Worm (Caenorhabditis elegans) whole organism, young adult: ENCODE data around the gene glb-4.

ENCODE experiments used
- B0019.2 ChIP-seq: fragments of 200-800 bp; sonication (Bioruptor generic); conservative IDR thresholded peaks from 2 replicates; pipeline ENCODE4 v1.3.6; 2022; ENCODE audit warnings: missing genetic modification reagents, missing genetic modification characterization, missing compliant biosample characterization
- B0035.1 ChIP-seq: sonication (generic microtip); optimal IDR thresholded peaks from 2 replicates; lab custom pipeline; 2016; ENCODE audit warnings: missing genetic modification characterization, mild to moderate bottlenecking, missing compliant biosample characterization, missing genotype, missing genetic modification reagents
- F10E7.11 ChIP-seq: sonication (generic microtip); optimal IDR thresholded peaks from 2 replicates; lab custom pipeline; 2017; ENCODE audit warnings: mild to moderate bottlenecking, missing genetic modification characterization, moderate library complexity, missing compliant biosample characterization
- F57C9.4 ChIP-seq: sonication (generic microtip); optimal IDR thresholded peaks from 2 replicates; lab custom pipeline; 2017; ENCODE audit warnings: mild to moderate bottlenecking, missing genetic modification characterization, missing compliant biosample characterization
- T07F8.4 ChIP-seq: sonication (generic microtip); optimal IDR thresholded peaks from 2 replicates; lab custom pipeline; 2016; ENCODE audit warnings: mild to moderate bottlenecking, missing genetic modification characterization, moderate library complexity, missing compliant biosample characterization
- Y53G8AR.9 ChIP-seq: fragments of 200-800 bp; sonication (Bioruptor generic); conservative IDR thresholded peaks from 2 replicates; pipeline ENCODE4 v1.3.6; 2022; ENCODE audit warnings: missing genetic modification reagents, missing genetic modification characterization, missing compliant biosample characterization
- Y67H2A.10 ChIP-seq: fragments of 200-800 bp; sonication (Bioruptor generic); conservative IDR thresholded peaks from 2 replicates; pipeline ENCODE4 v1.3.6; 2022; ENCODE audit warnings: missing genetic modification reagents, missing genetic modification characterization, missing compliant biosample characterization
- Y79H2A.3 ChIP-seq: fragments of 200-800 bp; sonication (Bioruptor generic); conservative IDR thresholded peaks from 2 replicates; pipeline ENCODE4 v1.3.6; 2022; ENCODE audit warnings: missing genetic modification reagents, missing genetic modification characterization, missing compliant biosample characterization
- Y95B8A.8 ChIP-seq: fragments of 200-800 bp; sonication (Bioruptor generic); IDR thresholded peaks from 2 replicates; pipeline ENCODE4 v1.3.6; 2022; ENCODE audit warnings: missing genetic modification reagents, missing genetic modification characterization, missing compliant biosample characterization
- akir-1 ChIP-seq: fragments of 200-800 bp; sonication (Bioruptor generic); optimal IDR thresholded peaks from 2 replicates; lab custom pipeline; 2018; ENCODE audit warnings: mild to moderate bottlenecking, missing genetic modification characterization, moderate library complexity, missing compliant biosample characterization
- ama-1 ChIP-seq, 3 experiments: fragments of 150-350 bp in 1 of 3; sonication (generic microtip) in 2 of 3; optimal IDR thresholded peaks; 2 replicates each; lab custom pipeline; 2014 to 2018; ENCODE audit warnings: missing biosample characterization in 2 of 3, missing genetic modification characterization in 2 of 3, missing genetic modification reagents in 2 of 3
- aptf-2 ChIP-seq: fragments of 200-800 bp; sonication (Bioruptor generic); conservative IDR thresholded peaks from 2 replicates; pipeline ENCODE4 v1.3.6; 2022; ENCODE audit warnings: missing genetic modification reagents, missing genetic modification characterization, missing compliant biosample characterization
- aptf-3 ChIP-seq: fragments of 200-800 bp; sonication (Bioruptor generic); IDR thresholded peaks from 2 replicates; pipeline ENCODE4 v1.3.6; 2022; ENCODE audit warnings: missing genetic modification characterization, missing compliant biosample characterization
- atf-7 ChIP-seq: sonication (generic microtip); optimal IDR thresholded peaks from 2 replicates; lab custom pipeline; 2017; ENCODE audit warnings: mild to moderate bottlenecking, missing genetic modification characterization, missing compliant biosample characterization
- athp-1 ChIP-seq: sonication (generic microtip); optimal IDR thresholded peaks from 2 replicates; lab custom pipeline; 2017; ENCODE audit warnings: mild to moderate bottlenecking, missing genetic modification characterization, missing compliant biosample characterization
- attf-5 ChIP-seq: fragments of 200-800 bp; sonication (Bioruptor generic); optimal IDR thresholded peaks from 2 replicates; lab custom pipeline; 2018; ENCODE audit warnings: mild to moderate bottlenecking, missing genetic modification characterization, missing compliant biosample characterization
- ccch-3 ChIP-seq: fragments of 200-800 bp; sonication (Bioruptor generic); optimal IDR thresholded peaks from 2 replicates; lab custom pipeline; 2018; ENCODE audit warnings: mild to moderate bottlenecking, missing genetic modification characterization, missing compliant biosample characterization
- cebp-1 ChIP-seq, 2 experiments: fragments of 200-800 bp in 1 of 2; sonication (Bioruptor generic) in 1 of 2; sonication (generic microtip) in 1 of 2; IDR thresholded peaks in 1 of 2; optimal IDR thresholded peaks in 1 of 2; 2 replicates each; pipeline versions ENCODE4 v1.3.6 to Lab custom; 2017 to 2022; ENCODE audit warnings: missing compliant biosample characterization in 2 of 2, missing genetic modification characterization in 2 of 2, mild to moderate bottlenecking in 1 of 2, missing genetic modification reagents in 1 of 2, moderate library complexity in 1 of 2
- ceh-58 ChIP-seq: fragments of 200-800 bp; sonication (Bioruptor generic); IDR thresholded peaks from 2 replicates; pipeline ENCODE4 v1.3.6; 2022; ENCODE audit warnings: missing genetic modification characterization, missing compliant biosample characterization
- ceh-91 ChIP-seq: fragments of 200-800 bp; sonication (Bioruptor generic); IDR thresholded peaks from 2 replicates; pipeline ENCODE4 v1.3.6; 2022; ENCODE audit warnings: missing genetic modification reagents, missing genetic modification characterization, missing compliant biosample characterization
- die-1 ChIP-seq: sonication (generic microtip); optimal IDR thresholded peaks from 2 replicates; lab custom pipeline; 2016; ENCODE audit warnings: missing genotype, mild to moderate bottlenecking, missing genetic modification characterization, missing compliant biosample characterization
- efl-1 ChIP-seq: fragments of 150-350 bp; optimal IDR thresholded peaks from 2 replicates; lab custom pipeline; 2014; ENCODE audit warnings: missing biosample characterization, missing genetic modification reagents, missing genetic modification characterization
- egl-18 ChIP-seq: fragments of 200-800 bp; sonication (Bioruptor generic); IDR thresholded peaks from 2 replicates; pipeline ENCODE4 v1.3.6; 2022; ENCODE audit warnings: missing genetic modification reagents, missing genetic modification characterization, missing compliant biosample characterization
- egl-44 ChIP-seq: fragments of 200-800 bp; sonication (Bioruptor generic); IDR thresholded peaks from 2 replicates; pipeline ENCODE4 v1.3.6; 2022; ENCODE audit warnings: missing genetic modification reagents, missing genetic modification characterization, missing compliant biosample characterization
- egrh-3 ChIP-seq: fragments of 200-800 bp; sonication (Bioruptor generic); IDR thresholded peaks from 2 replicates; pipeline ENCODE4 v1.3.6; 2022; ENCODE audit warnings: missing genetic modification reagents, missing genetic modification characterization, missing compliant biosample characterization
- ekl-4 ChIP-seq: fragments of 200-800 bp; sonication (Bioruptor generic); IDR thresholded peaks from 2 replicates; pipeline ENCODE4 v1.3.6; 2022; ENCODE audit warnings: missing genetic modification reagents, missing genetic modification characterization, missing compliant biosample characterization
- hsf-1 ChIP-seq: fragments of 200-800 bp; sonication (Bioruptor generic); IDR thresholded peaks from 2 replicates; pipeline ENCODE4 v1.3.6; 2022; ENCODE audit warnings: missing genetic modification reagents, missing genetic modification characterization, missing compliant biosample characterization
- lag-1 ChIP-seq: fragments of 200-800 bp; sonication (Bioruptor generic); IDR thresholded peaks from 2 replicates; pipeline ENCODE4 v1.3.6; 2022; ENCODE audit warnings: missing genetic modification reagents, missing genetic modification characterization, missing compliant biosample characterization
- let-526 ChIP-seq: fragments of 200-800 bp; sonication (Bioruptor generic); IDR thresholded peaks from 2 replicates; pipeline ENCODE4 v1.3.6; 2022; ENCODE audit warnings: missing genetic modification reagents, missing genetic modification characterization, missing compliant biosample characterization
- lin-40 ChIP-seq: sonication (generic microtip); optimal IDR thresholded peaks from 2 replicates; lab custom pipeline; 2016; ENCODE audit warnings: missing genetic modification characterization, mild to moderate bottlenecking, missing compliant biosample characterization, missing genotype, missing genetic modification reagents
- lir-1 ChIP-seq: fragments of 200-800 bp; sonication (Bioruptor generic); conservative IDR thresholded peaks from 2 replicates; pipeline ENCODE4 v1.3.6; 2022; ENCODE audit warnings: missing genetic modification reagents, missing genetic modification characterization, missing compliant biosample characterization
- lsy-27 ChIP-seq: sonication (generic microtip); optimal IDR thresholded peaks from 2 replicates; lab custom pipeline; 2017; ENCODE audit warnings: missing genetic modification characterization, mild to moderate bottlenecking, missing compliant biosample characterization, antibody characterized with exemption, missing genotype, borderline replicate concordance; ENCODE audit not compliant: insufficient read depth
- madf-10 ChIP-seq: sonication (generic microtip); optimal IDR thresholded peaks from 2 replicates; lab custom pipeline; 2016; ENCODE audit warnings: mild to moderate bottlenecking, missing genetic modification characterization, missing compliant biosample characterization
- nfya-1 ChIP-seq: sonication (generic microtip); optimal IDR thresholded peaks from 2 replicates; lab custom pipeline; 2017; ENCODE audit warnings: antibody characterized with exemption, missing compliant biosample characterization, missing genetic modification characterization, borderline replicate concordance; ENCODE audit not compliant: insufficient read depth
- nfya-2 ChIP-seq: fragments of 200-800 bp; sonication (Bioruptor generic); IDR thresholded peaks from 2 replicates; pipeline ENCODE4 v1.3.6; 2022; ENCODE audit warnings: missing genetic modification reagents, missing genetic modification characterization, missing compliant biosample characterization
- nfyb-1 ChIP-seq: fragments of 200-800 bp; sonication (Bioruptor generic); IDR thresholded peaks from 2 replicates; pipeline ENCODE4 v1.3.6; 2022; ENCODE audit warnings: missing genetic modification reagents, missing genetic modification characterization, missing compliant biosample characterization
- nhr-120 ChIP-seq: fragments of 200-800 bp; sonication (Bioruptor generic); IDR thresholded peaks from 2 replicates; pipeline ENCODE4 v1.3.6; 2022; ENCODE audit warnings: missing genetic modification characterization, missing compliant biosample characterization
- nhr-27 ChIP-seq: fragments of 200-800 bp; sonication (Bioruptor generic); optimal IDR thresholded peaks from 2 replicates; lab custom pipeline; 2018; ENCODE audit warnings: mild to moderate bottlenecking, missing genetic modification characterization, moderate library complexity, missing compliant biosample characterization
- pbrm-1 ChIP-seq: fragments of 200-800 bp; sonication (Bioruptor generic); IDR thresholded peaks from 2 replicates; pipeline ENCODE4 v1.3.6; 2022; ENCODE audit warnings: missing genetic modification reagents, missing genetic modification characterization, missing compliant biosample characterization
- snpc-3.4 ChIP-seq: sonication (generic microtip); optimal IDR thresholded peaks from 2 replicates; lab custom pipeline; 2017; ENCODE audit warnings: missing genetic modification characterization, mild to moderate bottlenecking, missing compliant biosample characterization, antibody characterized with exemption, moderate library complexity, missing genotype, missing genetic modification reagents
- tbp1 ChIP-seq: fragments of 200-800 bp; sonication (Bioruptor generic); optimal IDR thresholded peaks from 2 replicates; lab custom pipeline; 2018; ENCODE audit warnings: mild to moderate bottlenecking, missing genetic modification characterization, missing compliant biosample characterization
- tbx-9 ChIP-seq: sonication (generic microtip); optimal IDR thresholded peaks from 2 replicates; lab custom pipeline; 2016; ENCODE audit warnings: borderline replicate concordance, missing genetic modification characterization, inconsistent platforms, missing compliant biosample characterization
- tlf-1 ChIP-seq: fragments of 200-800 bp; sonication (Bioruptor generic); optimal IDR thresholded peaks from 2 replicates; lab custom pipeline; 2018; ENCODE audit warnings: mild to moderate bottlenecking, missing genetic modification characterization, missing compliant biosample characterization
- unc-130 ChIP-seq: sonication (generic microtip); optimal IDR thresholded peaks from 2 replicates; lab custom pipeline; 2016; ENCODE audit warnings: missing genetic modification reagents, missing genetic modification characterization, missing compliant biosample characterization
- xnd-1 ChIP-seq: sonication (generic microtip); optimal IDR thresholded peaks from 2 replicates; lab custom pipeline; 2016; ENCODE audit warnings: missing genotype, missing genetic modification reagents, missing genetic modification characterization, missing compliant biosample characterization
- zfh-2 ChIP-seq: fragments of 200-800 bp; sonication (Bioruptor generic); conservative IDR thresholded peaks from 2 replicates; pipeline ENCODE4 v1.3.6; 2022; ENCODE audit warnings: missing genetic modification reagents, missing genetic modification characterization, missing compliant biosample characterization
- ztf-3 ChIP-seq: fragments of 200-800 bp; sonication (Bioruptor generic); optimal IDR thresholded peaks from 2 replicates; lab custom pipeline; 2018; ENCODE audit warnings: mild to moderate bottlenecking, missing genetic modification characterization, missing compliant biosample characterization

The glb-4 gene

DNA sequence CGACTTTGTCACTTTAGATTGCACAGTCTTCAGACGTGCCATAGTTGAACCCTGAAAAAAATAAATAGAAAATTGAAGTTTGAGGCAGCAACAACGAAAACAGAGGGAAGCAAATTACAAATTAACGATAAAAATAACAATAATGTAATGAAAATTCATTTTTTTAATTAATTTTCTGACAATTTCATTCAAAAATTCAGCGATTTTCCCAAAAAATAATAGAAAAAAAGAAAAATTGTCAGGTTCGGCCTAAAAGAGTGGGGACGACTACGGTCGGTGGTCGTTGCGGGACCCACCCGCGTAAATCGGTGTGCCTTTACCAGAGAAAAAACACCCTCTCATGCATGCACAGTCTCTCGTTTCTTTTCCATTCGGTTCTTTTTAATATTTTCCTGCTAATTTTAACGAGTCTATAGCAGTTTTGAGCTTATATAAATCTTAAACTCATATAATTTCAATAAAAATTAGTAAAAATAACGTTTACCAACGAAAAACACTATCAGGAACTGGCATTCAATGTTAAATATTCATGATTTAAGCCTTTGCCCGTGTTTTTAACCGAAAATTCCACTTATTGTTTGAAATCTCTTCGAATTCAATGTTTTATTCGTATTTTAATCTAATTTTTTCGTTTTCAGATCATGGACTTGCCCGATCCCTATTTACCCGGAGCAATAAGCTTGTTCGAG lies 15.4 kb upstream of the glb-4 start, which contains the start of the genes rps-9 and lsm-1 (continued):
- no peak for TF ChIP-seq T07F8.4 (tag; lab: Kevin White, UChicago)
- TF ChIP-seq ceh-58: no peak
- TF ChIP-seq Y53G8AR.9 (GFP tag; lab: Robert Waterston, UW): no peak
- TF ChIP-seq lag-1 (GFP tag; lab: Robert Waterston, UW): no peak
- no peak for TF ChIP-seq let-526 (GFP tag; lab: Robert Waterston, UW)
- no peak for TF ChIP-seq unc-130 (GFP tag; lab: Kevin White, UChicago)
- TF ChIP-seq egl-18 (GFP tag; lab: Robert Waterston, UW): no peak
- no peak for TF ChIP-seq aptf-2 (GFP tag; lab: Robert Waterston, UW)
- no peak for TF ChIP-seq Y67H2A.10 (GFP tag; lab: Robert Waterston, UW)
- TF ChIP-seq efl-1 (GFP tag; lab: Kevin White, UChicago): peak; percentile 46
- TF ChIP-seq nfya-1 (tag; lab: Kevin White, UChicago): no peak
- no peak for TF ChIP-seq nfya-2 (GFP tag; lab: Robert Waterston, UW)
- no peak for TF ChIP-seq B0019.2 (GFP tag; lab: Robert Waterston, UW)
- TF ChIP-seq nhr-120 (GFP tag; lab: Robert Waterston, UW): no peak
- TF ChIP-seq tbp1: peak; percentile 36
- no peak for TF ChIP-seq tlf-1 (GFP tag; lab: Kevin White, UChicago)
- no peak for TF ChIP-seq nhr-27 (tag; lab: Kevin White, UChicago)
- no peak for TF ChIP-seq ama-1 (optimal IDR thresholded peaks at IDR 0.05; lab: Kevin White, UChicago)
- no peak for TF ChIP-seq ama-1 (GFP tag; optimal IDR thresholded peaks at IDR 0.05; lab: Kevin White, UChicago)
- no peak for TF ChIP-seq lir-1 (GFP tag; lab: Robert Waterston, UW)
- no peak for TF ChIP-seq ztf-3
- no peak for TF ChIP-seq lsy-27 (tag; lab: Kevin White, UChicago)
- TF ChIP-seq akir-1: no peak
- no peak for TF ChIP-seq Y95B8A.8
- TF ChIP-seq pbrm-1 (GFP tag; lab: Robert Waterston, UW): peak; percentile 6; the same call in 1 of the 2 replicates
- TF ChIP-seq atf-7 (tag; lab: Kevin White, UChicago): no peak
- TF ChIP-seq madf-10 (tag; lab: Kevin White, UChicago): no peak
- TF ChIP-seq xnd-1 (tag; lab: Kevin White, UChicago): no peak
- no peak for TF ChIP-seq cebp-1 (GFP tag; IDR thresholded peaks at IDR 0.05; lab: Robert Waterston, UW)
- peak; percentile 11 for TF ChIP-seq cebp-1 (tag; optimal IDR thresholded peaks at IDR 0.05; lab: Kevin White, UChicago)
- no peak for TF ChIP-seq ekl-4
- peak; percentile 70 for TF ChIP-seq ceh-91 (GFP tag; lab: Robert Waterston, UW)
- no peak for TF ChIP-seq zfh-2 (GFP tag; lab: Robert Waterston, UW)
- no peak for TF ChIP-seq lin-40 (tag; lab: Kevin White, UChicago)
- no peak for TF ChIP-seq egrh-3
- TF ChIP-seq Y79H2A.3 (GFP tag; lab: Robert Waterston, UW): no peak
- no peak for TF ChIP-seq hsf-1
- TF ChIP-seq B0035.1 (tag; lab: Kevin White, UChicago): no peak
- TF ChIP-seq nfyb-1 (GFP tag; lab: Robert Waterston, UW): no peak
- TF ChIP-seq snpc-3.4 (tag; lab: Kevin White, UChicago): no peak
- no peak for TF ChIP-seq die-1 (tag; lab: Kevin White, UChicago)
- TF ChIP-seq tbx-9: no peak
- TF ChIP-seq F57C9.4 (tag; lab: Kevin White, UChicago): no peak
- no peak for TF ChIP-seq F10E7.11 (tag; lab: Kevin White, UChicago)
- no peak for TF ChIP-seq aptf-3 (GFP tag; lab: Robert Waterston, UW)
- peak; percentile 42 for TF ChIP-seq attf-5 (GFP tag; lab: Kevin White, UChicago)
- TF ChIP-seq athp-1: no peak
- no peak for TF ChIP-seq ccch-3 (GFP tag; lab: Kevin White, UChicago)
- no peak for TF ChIP-seq egl-44 (GFP tag; lab: Robert Waterston, UW)
